Fruit fly (Drosophila melanogaster) whole organism, pupa: ENCODE measurements around the gene CG33630.

Source experiments
- CG10348 ChIP-seq: fragments of 200-800 bp; sonication (Bioruptor generic); IDR thresholded peaks from 2 replicates; pipeline ENCODE4 v1.3.6; 2022; ENCODE audit warnings: missing biosample characterization, missing genetic modification characterization
- CG12605 ChIP-seq: fragments of 200-800 bp; sonication (Bioruptor generic); IDR thresholded peaks from 2 replicates; pipeline ENCODE4 v1.3.6; 2022; ENCODE audit warnings: missing biosample characterization, missing genetic modification characterization
- CG14655 ChIP-seq: fragments of 200-800 bp; sonication (Bioruptor generic); optimal IDR thresholded peaks from 3 replicates; lab custom pipeline; 2017; ENCODE audit warnings: mild to moderate bottlenecking, missing biosample characterization, missing genetic modification reagents, missing genetic modification characterization
- CG15710 ChIP-seq: fragments of 200-800 bp; sonication (Bioruptor generic); optimal IDR thresholded peaks from 2 replicates; lab custom pipeline; 2018; ENCODE audit warnings: missing biosample characterization, mild to moderate bottlenecking, missing genetic modification characterization, moderate library complexity
- CG9948 ChIP-seq: fragments of 200-800 bp; sonication (Bioruptor generic); optimal IDR thresholded peaks from 2 replicates; lab custom pipeline; 2018; ENCODE audit warnings: missing biosample characterization, mild to moderate bottlenecking, missing genetic modification characterization, moderate library complexity
- EcR ChIP-seq: fragments of 200-800 bp; sonication (Bioruptor generic); optimal IDR thresholded peaks from 3 replicates; lab custom pipeline; 2019; ENCODE audit warnings: missing biosample characterization, missing genetic modification characterization, mild to moderate bottlenecking, moderate library complexity, missing genetic modification reagents
- Ets98B ChIP-seq: fragments of 200-800 bp; sonication (Bioruptor generic); IDR thresholded peaks from 2 replicates; pipeline ENCODE4 v1.3.6; 2022; ENCODE audit warnings: missing biosample characterization, missing genetic modification characterization
- Pif1A ChIP-seq: fragments of 200-800 bp; sonication (Bioruptor generic); optimal IDR thresholded peaks from 3 replicates; lab custom pipeline; 2016; ENCODE audit warnings: missing biosample characterization, missing genetic modification characterization
- Snoo ChIP-seq: fragments of 200-800 bp; sonication (Bioruptor generic); optimal IDR thresholded peaks from 3 replicates; lab custom pipeline; 2017; ENCODE audit warnings: missing biosample characterization, mild to moderate bottlenecking, missing genetic modification characterization, inconsistent platforms
- fd96Ca ChIP-seq: fragments of 200-800 bp; sonication (Bioruptor generic); IDR thresholded peaks from 3 replicates; pipeline ENCODE4 v1.3.6; 2022; ENCODE audit warnings: missing biosample characterization, missing genetic modification characterization
- gl ChIP-seq: fragments of 200-800 bp; sonication (Bioruptor generic); optimal IDR thresholded peaks from 2 replicates; lab custom pipeline; 2018; ENCODE audit warnings: missing biosample characterization, mild to moderate bottlenecking, missing genetic modification characterization

dm6 chr3R:10066470-10066869 is 4.0 kb downstream of the CG33630 start, which contains the start of gene CG33783:
- TF ChIP-seq CG9948 (tag; lab: Kevin White, UChicago) (no peak), CG14655 (GFP tag; lab: Kevin White, UChicago) (no peak), fd96Ca (GFP tag; lab: Robert Waterston, UW) (no peak), gl (no peak), Pif1A (GFP tag; lab: Kevin White, UChicago) (no peak), EcR (no peak), CG12605 (no peak), CG15710 (tag; lab: Kevin White, UChicago) (no peak), CG10348 (GFP tag; lab: Robert Waterston, UW) (no peak), Snoo (tag; lab: Kevin White, UChicago) (no peak), Ets98B (GFP tag; lab: Robert Waterston, UW) (no peak)
